Fruit fly (Drosophila melanogaster): ENCODE data around the gene CG43245.

The CG43245 gene

dm6 chr3L:10738347-10739108 is 33.2 kb upstream of the CG43245 start:
- no peak for TF ChIP-seq Sin3A (optimal IDR thresholded peaks at IDR 0.05)
- TF ChIP-seq h (optimal IDR thresholded peaks at IDR 0.05): no peak
- TF ChIP-seq psq (optimal IDR thresholded peaks at IDR 0.05): no peak
- TF ChIP-seq Myc (optimal IDR thresholded peaks at IDR 0.05): no peak
- no peak for TF ChIP-seq insv (optimal IDR thresholded peaks at IDR 0.05)
- no peak for TF ChIP-seq ttk (optimal IDR thresholded peaks at IDR 0.05)

- TF ChIP-seq h (optimal IDR thresholded peaks at IDR 0.05): no peak
- no peak for TF ChIP-seq Myc (optimal IDR thresholded peaks at IDR 0.05)
- TF ChIP-seq ttk (optimal IDR thresholded peaks at IDR 0.05): no peak
- TF ChIP-seq psq (optimal IDR thresholded peaks at IDR 0.05): no peak
- TF ChIP-seq insv (optimal IDR thresholded peaks at IDR 0.05): no peak
- TF ChIP-seq Sin3A (optimal IDR thresholded peaks at IDR 0.05): no peak
These were observed 32.5 kb upstream of the CG43245 start for dm6 chr3L:10739109-10739665.

dm6 chr3L:10739666-10740417 is 31.9 kb upstream of the CG43245 start:
- TF ChIP-seq h (optimal IDR thresholded peaks at IDR 0.05): no peak
- TF ChIP-seq psq (optimal IDR thresholded peaks at IDR 0.05): no peak
- TF ChIP-seq Myc (optimal IDR thresholded peaks at IDR 0.05): no peak
- TF ChIP-seq Sin3A (optimal IDR thresholded peaks at IDR 0.05): no peak
- TF ChIP-seq ttk (optimal IDR thresholded peaks at IDR 0.05): no peak
- no peak for TF ChIP-seq insv (optimal IDR thresholded peaks at IDR 0.05)

- no peak for TF ChIP-seq h (optimal IDR thresholded peaks at IDR 0.05)
- no peak for TF ChIP-seq psq (optimal IDR thresholded peaks at IDR 0.05)
- TF ChIP-seq insv (optimal IDR thresholded peaks at IDR 0.05): no peak
- no peak for TF ChIP-seq Sin3A (optimal IDR thresholded peaks at IDR 0.05)
- no peak for TF ChIP-seq ttk (optimal IDR thresholded peaks at IDR 0.05)
- no peak for TF ChIP-seq Myc (optimal IDR thresholded peaks at IDR 0.05)
These were observed 31.0 kb upstream of the CG43245 start for dm6 chr3L:10740707-10741106.

dm6 chr3L:10741120-10741519 is 30.6 kb upstream of the CG43245 start:
- TF ChIP-seq Sin3A (optimal IDR thresholded peaks at IDR 0.05) (no peak), ttk (optimal IDR thresholded peaks at IDR 0.05) (no peak), Myc (optimal IDR thresholded peaks at IDR 0.05) (no peak), insv (optimal IDR thresholded peaks at IDR 0.05) (no peak), h (optimal IDR thresholded peaks at IDR 0.05) (no peak), psq (optimal IDR thresholded peaks at IDR 0.05) (no peak)

- TF ChIP-seq Myc (optimal IDR thresholded peaks at IDR 0.05) (no peak), psq (optimal IDR thresholded peaks at IDR 0.05) (no peak), h (optimal IDR thresholded peaks at IDR 0.05) (no peak), insv (optimal IDR thresholded peaks at IDR 0.05) (no peak), Sin3A (optimal IDR thresholded peaks at IDR 0.05) (no peak), ttk (optimal IDR thresholded peaks at IDR 0.05) (no peak)
These were observed 29.5 kb upstream of the CG43245 start for dm6 chr3L:10742225-10742624.

dm6 chr3L:10742813-10743212 is 28.9 kb upstream of the CG43245 start:
- no peak for TF ChIP-seq insv (optimal IDR thresholded peaks at IDR 0.05)
- no peak for TF ChIP-seq Sin3A (optimal IDR thresholded peaks at IDR 0.05)
- TF ChIP-seq psq (optimal IDR thresholded peaks at IDR 0.05): no peak
- no peak for TF ChIP-seq h (optimal IDR thresholded peaks at IDR 0.05)
- no peak for TF ChIP-seq ttk (optimal IDR thresholded peaks at IDR 0.05)
- no peak for TF ChIP-seq Myc (optimal IDR thresholded peaks at IDR 0.05)

- TF ChIP-seq h (optimal IDR thresholded peaks at IDR 0.05) (no peak), Sin3A (optimal IDR thresholded peaks at IDR 0.05) (no peak)
These were observed 26.1 kb upstream of the CG43245 start for dm6 chr3L:10745547-10746189.

dm6 chr3L:10747437-10747836 is 24.3 kb upstream of the CG43245 start:
- no peak for TF ChIP-seq Myc (optimal IDR thresholded peaks at IDR 0.05)
- no peak for TF ChIP-seq h (optimal IDR thresholded peaks at IDR 0.05)
- TF ChIP-seq Sin3A (optimal IDR thresholded peaks at IDR 0.05): no peak
- TF ChIP-seq insv (optimal IDR thresholded peaks at IDR 0.05): no peak
- no peak for TF ChIP-seq ttk (optimal IDR thresholded peaks at IDR 0.05)
- TF ChIP-seq psq (optimal IDR thresholded peaks at IDR 0.05): no peak

- TF ChIP-seq Myc (optimal IDR thresholded peaks at IDR 0.05) (no peak), h (optimal IDR thresholded peaks at IDR 0.05) (no peak), psq (optimal IDR thresholded peaks at IDR 0.05) (no peak), ttk (optimal IDR thresholded peaks at IDR 0.05) (no peak), insv (optimal IDR thresholded peaks at IDR 0.05) (no peak), Sin3A (optimal IDR thresholded peaks at IDR 0.05) (no peak)
These were observed 21.1 kb upstream of the CG43245 start for dm6 chr3L:10750668-10751067.

dm6 chr3L:10751283-10751682 is 20.4 kb upstream of the CG43245 start:
- TF ChIP-seq ttk (optimal IDR thresholded peaks at IDR 0.05) (no peak), Myc (optimal IDR thresholded peaks at IDR 0.05) (no peak), psq (optimal IDR thresholded peaks at IDR 0.05) (no peak), h (optimal IDR thresholded peaks at IDR 0.05) (no peak), insv (optimal IDR thresholded peaks at IDR 0.05) (no peak), Sin3A (optimal IDR thresholded peaks at IDR 0.05) (no peak)

dm6 chr3L:10752588-10753057 is 19.1 kb upstream of the CG43245 start:
- TF ChIP-seq Myc (optimal IDR thresholded peaks at IDR 0.05): no peak
- TF ChIP-seq psq (optimal IDR thresholded peaks at IDR 0.05): no peak
- TF ChIP-seq h (optimal IDR thresholded peaks at IDR 0.05): no peak
